Worm (Caenorhabditis elegans) whole organism, dauer: ENCODE measurements around the gene ceh-90.

ENCODE experiments used
- unc-62 ChIP-seq: sonication (generic microtip); optimal IDR thresholded peaks from 2 replicates; lab custom pipeline; 2017; ENCODE audit warnings: missing biosample characterization, missing genetic modification reagents, missing genetic modification characterization

The ceh-90 gene

ce11 chrX:14156913-14157312 lies at the start of gene ceh-90:
ceh-90 (minus strand) TSS chrX:14157013.
- no peak for TF ChIP-seq unc-62 (GFP tag; lab: Kevin White, UChicago)

- no peak for TF ChIP-seq unc-62 (GFP tag; lab: Kevin White, UChicago)
Observed at ce11 chrX:14206321-14206720, 49.5 kb upstream of the ceh-90 start.

- no peak for TF ChIP-seq unc-62 (GFP tag; lab: Kevin White, UChicago)
Observed at ce11 chrX:14194251-14194650, 37.4 kb upstream of the ceh-90 start.

ce11 chrX:14186466-14186865 lies 29.7 kb upstream of the ceh-90 start, which contains the start of gene ceh-36:
ceh-36 (minus strand) TSS chrX:14186566.
- no peak for TF ChIP-seq unc-62 (GFP tag; lab: Kevin White, UChicago)

ce11 chrX:14185631-14186030 lies 28.8 kb upstream of the ceh-90 start:
- no peak for TF ChIP-seq unc-62 (GFP tag; lab: Kevin White, UChicago)

- no peak for TF ChIP-seq unc-62 (GFP tag; lab: Kevin White, UChicago)
Observed at ce11 chrX:14182514-14182913, 25.7 kb upstream of the ceh-90 start.

- no peak for TF ChIP-seq unc-62 (GFP tag; lab: Kevin White, UChicago)
Observed at ce11 chrX:14180151-14180550, 23.3 kb upstream of the ceh-90 start, which contains the start of gene C37E2.3. C37E2.3 (plus strand) TSS chrX:14180451.

ce11 chrX:14179488-14179887 lies 22.7 kb upstream of the ceh-90 start:
- no peak for TF ChIP-seq unc-62 (GFP tag; lab: Kevin White, UChicago)

- TF ChIP-seq unc-62 (GFP tag; lab: Kevin White, UChicago) = no peak
Observed at ce11 chrX:14178688-14179087, 21.9 kb upstream of the ceh-90 start, which contains the start of gene C37E2.10. C37E2.10 (plus strand) TSS chrX:14178988.

- TF ChIP-seq unc-62 (GFP tag; lab: Kevin White, UChicago) = no peak
Observed at ce11 chrX:14175740-14176139, 18.9 kb upstream of the ceh-90 start, which contains the start of gene C37E2.2. C37E2.2 (plus strand) TSS chrX:14176040.

- TF ChIP-seq unc-62 (GFP tag; lab: Kevin White, UChicago) = no peak
Observed at ce11 chrX:14173850-14174249, 17.0 kb upstream of the ceh-90 start, which contains the start of gene idhb-1. idhb-1 (minus strand) TSS chrX:14174063.

- no peak for TF ChIP-seq unc-62 (GFP tag; lab: Kevin White, UChicago)
Observed at ce11 chrX:14169569-14170031, 12.8 kb upstream of the ceh-90 start, which contains the start of gene sym-4. sym-4 (minus strand) TSS chrX:14169619.

- no peak for TF ChIP-seq unc-62 (GFP tag; lab: Kevin White, UChicago)
Observed at ce11 chrX:14165156-14165555, 8.3 kb upstream of the ceh-90 start.

- TF ChIP-seq unc-62 (GFP tag; lab: Kevin White, UChicago) = no peak
Observed at ce11 chrX:14164234-14164633, 7.4 kb upstream of the ceh-90 start, which contains the start of gene vha-20. vha-20 (minus strand) TSS chrX:14164506.

ce11 chrX:14161684-14162347 lies 5.0 kb upstream of the ceh-90 start, which contains the start of gene lgc-25:
lgc-25 (minus strand) TSS chrX:14161734.
- TF ChIP-seq unc-62 (GFP tag; lab: Kevin White, UChicago) = no peak

- no peak for TF ChIP-seq unc-62 (GFP tag; lab: Kevin White, UChicago)
Observed at ce11 chrX:14152644-14153043, 4.2 kb downstream of the ceh-90 start.

- TF ChIP-seq unc-62 (GFP tag; lab: Kevin White, UChicago) = no peak
Observed at ce11 chrX:14147400-14147799, 9.4 kb downstream of the ceh-90 start, which contains the start of gene akt-2. akt-2 (plus strand) TSS chrX:14147700.
